Fruit fly (Drosophila melanogaster): ENCODE results near the gene hoe2.

Gene hoe2

DNA sequence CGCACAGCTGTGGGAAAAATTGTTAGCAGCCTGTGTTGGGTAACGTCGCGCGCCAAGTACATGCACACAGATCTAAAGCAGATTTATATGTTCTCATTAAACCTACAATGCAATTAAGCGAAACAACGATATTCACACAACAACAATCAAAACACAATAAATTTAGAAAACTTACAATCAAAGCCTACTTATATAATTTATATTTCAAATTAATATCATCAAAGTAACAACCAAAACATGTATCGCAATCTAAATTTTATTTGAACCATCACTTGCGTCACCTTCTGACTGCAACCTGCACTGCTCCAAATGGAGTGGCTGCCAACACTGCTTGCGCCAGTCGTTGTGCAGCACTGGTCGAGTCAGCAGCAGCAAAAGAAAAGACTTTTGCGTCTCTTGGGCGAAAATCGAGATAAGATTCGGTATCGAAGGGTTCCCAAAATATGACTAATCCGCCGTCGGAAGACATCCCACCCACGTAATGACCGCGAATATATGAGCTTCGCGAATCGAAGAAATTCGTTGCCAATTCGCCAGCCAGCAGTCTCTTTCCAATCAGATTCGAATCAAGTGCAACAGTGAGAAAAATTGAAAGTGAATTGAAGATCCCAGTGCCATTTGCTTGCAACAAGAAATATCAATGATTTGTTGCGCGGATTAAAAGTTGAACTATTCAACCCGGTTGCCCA is 45.2 kb upstream of the hoe2 start, which contains the start of the genes CG8892 and CG34126 (continued):
- peak; percentile 98 for TF ChIP-seq HmgZ (tag; optimal IDR thresholded peaks at IDR 0.05)
- peak; percentile 98 for TF ChIP-seq CG8290 (GFP tag; optimal IDR thresholded peaks at IDR 0.05)
- TF ChIP-seq CG8290 (tag; optimal IDR thresholded peaks at IDR 0.05) = peak; percentile 91 to 94
- TF ChIP-seq HLH54F (GFP tag; optimal IDR thresholded peaks at IDR 0.05) = peak; percentile 98
- peak; percentile 86 for TF ChIP-seq CG12219 (GFP tag; optimal IDR thresholded peaks at IDR 0.05)
- TF ChIP-seq ac (GFP tag; optimal IDR thresholded peaks at IDR 0.05) = peak; percentile 65
- TF ChIP-seq Xbp1 (GFP tag; optimal IDR thresholded peaks at IDR 0.05) = peak; percentile 99
- no peak for TF ChIP-seq hth (optimal IDR thresholded peaks at IDR 0.05)
- TF ChIP-seq CG15011 (GFP tag; optimal IDR thresholded peaks at IDR 0.05) = peak; percentile 95
- peak; percentile 81 for TF ChIP-seq Awh (GFP tag; IDR thresholded peaks at IDR 0.05)
- TF ChIP-seq Usf (GFP tag; optimal IDR thresholded peaks at IDR 0.05) = peak; percentile 98
- TF ChIP-seq lbe (GFP tag; optimal IDR thresholded peaks at IDR 0.05) = peak; percentile 95
- TF ChIP-seq CG13775 (GFP tag; optimal IDR thresholded peaks at IDR 0.05) = peak; percentile 99
- peak; percentile 66 for TF ChIP-seq CG31365 (tag; optimal IDR thresholded peaks at IDR 0.05)
- peak; percentile 86 for TF ChIP-seq CG5180 (GFP tag; optimal IDR thresholded peaks at IDR 0.05)
- peak; percentile 84 for TF ChIP-seq CG3163 (GFP tag; optimal IDR thresholded peaks at IDR 0.05)
- peak; percentile 94 for TF ChIP-seq CG3407 (GFP tag; optimal IDR thresholded peaks at IDR 0.05)
- TF ChIP-seq da (GFP tag; optimal IDR thresholded peaks at IDR 0.05) = peak; percentile 90
- TF ChIP-seq sc (optimal IDR thresholded peaks at IDR 0.05) = no peak
- TF ChIP-seq sc (GFP tag; optimal IDR thresholded peaks at IDR 0.05) = peak; percentile 96
- TF ChIP-seq CG15073 (GFP tag; optimal IDR thresholded peaks at IDR 0.05) = peak; percentile 84
- peak; percentile 95 to 98 for TF ChIP-seq Pdp1 (GFP tag; optimal IDR thresholded peaks at IDR 0.05)
- TF ChIP-seq chm (GFP tag; IDR thresholded peaks at IDR 0.05) = peak; percentile 92
- peak in 1 of 3 experiments; percentile 76 for TF ChIP-seq Stat92E (GFP tag; optimal IDR thresholded peaks at IDR 0.05)
- TF ChIP-seq zfh2 (GFP tag; optimal IDR thresholded peaks at IDR 0.05) = peak; percentile 98
- no peak for TF ChIP-seq bbx (GFP tag; IDR thresholded peaks at IDR 0.05; ENCODE audit: partially characterized antibody)
- TF ChIP-seq CG12155 (GFP tag; optimal IDR thresholded peaks at IDR 0.05) = peak; percentile 97
- peak; percentile 96 for TF ChIP-seq ab (GFP tag; optimal IDR thresholded peaks at IDR 0.05)
- no peak for TF ChIP-seq CG7963 (GFP tag; IDR thresholded peaks at IDR 0.05; ENCODE audit: partially characterized antibody)
- peak; percentile 87 for TF ChIP-seq sim (GFP tag; IDR thresholded peaks at IDR 0.05)
- TF ChIP-seq ssp (GFP tag; IDR thresholded peaks at IDR 0.05) = peak; percentile 93
- peak; percentile 92 for TF ChIP-seq Ets97D (GFP tag; optimal IDR thresholded peaks at IDR 0.05)
- peak; percentile 97 for TF ChIP-seq Camta (GFP tag; optimal IDR thresholded peaks at IDR 0.05)
- peak; percentile 98 for TF ChIP-seq chn (GFP tag; optimal IDR thresholded peaks at IDR 0.05)
- TF ChIP-seq CG2875 (GFP tag; optimal IDR thresholded peaks at IDR 0.05) = peak; percentile 91
- TF ChIP-seq cato (GFP tag; optimal IDR thresholded peaks at IDR 0.05; ENCODE audit: borderline replicate concordance) = peak; percentile 98
- TF ChIP-seq CG12659 (GFP tag; optimal IDR thresholded peaks at IDR 0.05) = peak; percentile 99
- peak; percentile 87 for TF ChIP-seq CG2116 (GFP tag; optimal IDR thresholded peaks at IDR 0.05)
- TF ChIP-seq CG6175 (GFP tag; IDR thresholded peaks at IDR 0.05) = peak; percentile 92
- peak; percentile 92 for TF ChIP-seq CrebB (tag; optimal IDR thresholded peaks at IDR 0.05)
- TF ChIP-seq knrl (GFP tag; IDR thresholded peaks at IDR 0.05; ENCODE audit: partially characterized antibody) = peak; percentile 55
- TF ChIP-seq CG4617 (GFP tag; optimal IDR thresholded peaks at IDR 0.05; ENCODE audit: borderline replicate concordance) = peak; percentile 99

Measured in whole organism, embryonic.